Worm (Caenorhabditis elegans): ENCODE data around the gene B0403.5.

B0403.5 gene

DNA sequence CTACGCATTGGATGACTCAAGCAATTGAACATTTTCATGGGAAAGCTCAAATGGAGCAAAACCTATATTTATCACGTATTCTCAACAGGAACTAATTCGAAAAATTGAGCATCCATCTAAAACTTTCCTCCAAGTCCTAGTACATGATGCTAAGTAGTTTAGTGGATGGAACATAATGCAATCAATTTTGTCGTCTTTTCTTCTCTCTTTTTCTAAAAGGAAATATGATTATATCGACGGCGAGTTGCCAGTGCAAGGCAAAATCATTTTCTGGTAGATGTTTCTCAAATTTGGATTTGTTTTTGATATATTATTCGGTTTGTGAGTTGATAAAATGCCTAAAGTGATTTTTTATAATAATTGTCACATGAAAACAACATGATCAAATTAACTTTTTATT lies 16.8 kb upstream of the B0403.5 start (continued):
- no peak for TF ChIP-seq nhr-90 (tag; optimal IDR thresholded peaks at IDR 0.05; ENCODE audit: poor library complexity)
- TF ChIP-seq nhr-71 (tag; optimal IDR thresholded peaks at IDR 0.05) = peak; percentile 21
- TF ChIP-seq unc-98 (GFP tag; IDR thresholded peaks at IDR 0.05) = no peak
- no peak for TF ChIP-seq lsy-2 (tag; optimal IDR thresholded peaks at IDR 0.05)
- no peak for TF ChIP-seq hpl-2 (GFP tag; optimal IDR thresholded peaks at IDR 0.05)
- TF ChIP-seq lin-13 (GFP tag; optimal IDR thresholded peaks at IDR 0.05) = no peak
- TF ChIP-seq elt-2 (tag; optimal IDR thresholded peaks at IDR 0.05) = no peak
- peak; percentile 13 for TF ChIP-seq xbp-1 (tag; optimal IDR thresholded peaks at IDR 0.05)
- no peak for TF ChIP-seq mep-1 (tag; optimal IDR thresholded peaks at IDR 0.05)
- TF ChIP-seq tbx-2 (tag; optimal IDR thresholded peaks at IDR 0.05) = peak; percentile 63
- TF ChIP-seq F16B12.6 (tag; optimal IDR thresholded peaks at IDR 0.05) = no peak
- TF ChIP-seq grh-1 (GFP tag; IDR thresholded peaks at IDR 0.05) = no peak
- no peak for TF ChIP-seq fkh-4 (tag; optimal IDR thresholded peaks at IDR 0.05; ENCODE audit: borderline replicate concordance)
- TF ChIP-seq ceh-63 (GFP tag; optimal IDR thresholded peaks at IDR 0.05) = no peak
- TF ChIP-seq sptf-1 (tag; optimal IDR thresholded peaks at IDR 0.05) = no peak
- peak; percentile 80 for TF ChIP-seq lin-14 (GFP tag; optimal IDR thresholded peaks at IDR 0.05)
- TF ChIP-seq rnt-1 (tag; optimal IDR thresholded peaks at IDR 0.05) = no peak
- TF ChIP-seq ceh-82 (tag; optimal IDR thresholded peaks at IDR 0.05) = no peak
- TF ChIP-seq ceh-88 (GFP tag; IDR thresholded peaks at IDR 0.05) = no peak
- no peak for TF ChIP-seq C16A3.4 (tag; optimal IDR thresholded peaks at IDR 0.05)
- TF ChIP-seq skn-1 (tag; optimal IDR thresholded peaks at IDR 0.05) = no peak
- TF ChIP-seq egl-13 (tag; optimal IDR thresholded peaks at IDR 0.05) = no peak
- TF ChIP-seq ztf-11 (tag; optimal IDR thresholded peaks at IDR 0.05) = no peak
- peak; percentile 27 for TF ChIP-seq nhr-47 (tag; optimal IDR thresholded peaks at IDR 0.05)
- TF ChIP-seq ztf-4 (tag; optimal IDR thresholded peaks at IDR 0.05) = no peak

DNA sequence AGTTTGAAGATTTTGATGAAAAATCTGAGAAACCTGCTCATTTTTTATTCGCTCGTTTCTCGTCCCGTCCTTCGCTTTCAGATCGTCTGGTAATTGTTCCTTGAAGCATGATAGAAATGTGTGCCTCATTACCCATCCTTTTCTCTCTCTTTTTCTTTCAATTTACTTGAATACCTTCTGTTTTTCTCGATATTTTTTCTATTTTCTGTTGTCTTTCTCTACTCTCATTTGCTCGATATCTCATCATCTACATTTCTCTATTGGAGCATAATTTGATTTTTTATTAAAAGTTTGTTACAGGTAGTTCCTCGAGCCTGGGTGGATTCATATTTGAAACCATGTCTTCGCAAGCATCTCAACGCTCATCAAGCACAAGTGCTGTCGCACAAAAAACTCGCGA lies 7.2 kb upstream of the B0403.5 start, which contains the start of gene ubc-17:
Gene ubc-17 (plus strand): TSS at position 301 of the 400 bp plus-strand sequence.
- TF ChIP-seq nhr-71 (tag; optimal IDR thresholded peaks at IDR 0.05) (no peak), alr-1 (tag; optimal IDR thresholded peaks at IDR 0.05; ENCODE audit: borderline replicate concordance) (no peak), F16B12.6 (tag; optimal IDR thresholded peaks at IDR 0.05) (no peak), lin-14 (GFP tag; optimal IDR thresholded peaks at IDR 0.05) (peak; percentile 9)

- TF ChIP-seq ama-1 (optimal IDR thresholded peaks at IDR 0.05) (no peak), elt-2 (tag; optimal IDR thresholded peaks at IDR 0.05) (peak; percentile 40)
These were observed 3.7 kb downstream of the B0403.5 start for ce11 chrX:7061265-7061664.

DNA sequence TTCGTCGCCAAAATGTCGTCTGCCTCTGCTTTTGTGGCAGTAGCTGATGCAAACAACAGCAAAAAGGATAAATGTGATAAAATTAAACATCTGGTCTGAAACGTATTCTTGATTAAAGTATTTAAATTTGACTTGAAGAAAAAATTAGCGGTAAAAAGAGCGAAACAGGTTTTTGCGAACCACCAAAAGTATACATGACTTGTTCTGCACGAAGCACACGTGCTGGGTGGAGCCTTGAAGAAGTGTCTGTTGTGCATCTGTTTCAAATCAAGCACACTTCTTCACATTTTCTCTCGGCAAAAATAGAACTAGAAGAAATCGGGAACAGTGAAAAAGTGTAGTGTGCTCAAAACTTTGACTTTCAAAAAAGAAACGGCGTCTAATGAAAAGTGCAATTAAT lies 5.7 kb downstream of the B0403.5 start, which contains the start of gene B0403.3:
Gene B0403.3 (minus strand): TSS at position 101 of the 400 bp plus-strand sequence.
- TF ChIP-seq xbp-1 (tag; optimal IDR thresholded peaks at IDR 0.05) (no peak), fkh-4 (tag; optimal IDR thresholded peaks at IDR 0.05; ENCODE audit: borderline replicate concordance) (peak; percentile 29), dsc-1 (tag; optimal IDR thresholded peaks at IDR 0.05) (peak; percentile 81)

- TF ChIP-seq aly-2 (tag; optimal IDR thresholded peaks at IDR 0.05) (peak; percentile 61), lin-35 (GFP tag; optimal IDR thresholded peaks at IDR 0.05) (no peak), Y116A8C.19 (tag; optimal IDR thresholded peaks at IDR 0.05; ENCODE audit: borderline replicate concordance) (no peak), xbp-1 (tag; optimal IDR thresholded peaks at IDR 0.05) (peak; percentile 50), efl-1 (optimal IDR thresholded peaks at IDR 0.05) (no peak), efl-1 (GFP tag; optimal IDR thresholded peaks at IDR 0.05 in 1 of 2) (peak in 1 of 2 experiments; percentile 75), nhr-71 (tag; optimal IDR thresholded peaks at IDR 0.05) (peak; percentile 23), nhr-85 (tag) (peak; percentile 8)
These were observed 8.5 kb downstream of the B0403.5 start for ce11 chrX:7066003-7066402.
